Fruit fly (Drosophila melanogaster): ENCODE data around the gene ninaA.

Gene ninaA

dm6 chr2L:873724-874504, 3.2 kb upstream of the ninaA start (continued):
- TF ChIP-seq CG15479 (GFP tag; optimal IDR thresholded peaks at IDR 0.05): no peak
- no peak for TF ChIP-seq CG9817 (tag; optimal IDR thresholded peaks at IDR 0.05)
- 0 out of 3 replicates have a peak, but pooled peaks have one; percentile 39 for TF ChIP-seq z (GFP tag; IDR thresholded peaks at IDR 0.05)
- TF ChIP-seq CG13894 (tag; optimal IDR thresholded peaks at IDR 0.05): no peak
- TF ChIP-seq vvl (GFP tag; IDR thresholded peaks at IDR 0.05): peak; percentile 34; the same call in 1 of the 2 replicates

dm6 chr2L:884970-885369, 7.9 kb downstream of the ninaA start, which contains the start of gene CG15824:
TSS of gene CG15824 (minus strand) at chr2L:885141.
- 0 out of 3 replicates have a peak, but pooled peaks have one; percentile 41 for TF ChIP-seq CG11456 (GFP tag; IDR thresholded peaks at IDR 0.05)
- no peak for TF ChIP-seq en (GFP tag; optimal IDR thresholded peaks at IDR 0.05)
- TF ChIP-seq jing (GFP tag; optimal IDR thresholded peaks at IDR 0.05): no peak
- TF ChIP-seq CG15479 (GFP tag; optimal IDR thresholded peaks at IDR 0.05): no peak
- TF ChIP-seq jumu (GFP tag; optimal IDR thresholded peaks at IDR 0.05): no peak
- TF ChIP-seq CG12942 (GFP tag; optimal IDR thresholded peaks at IDR 0.05): no peak
- no peak for TF ChIP-seq Tbp (GFP tag; optimal IDR thresholded peaks at IDR 0.05)
- TF ChIP-seq CG3847 (GFP tag; IDR thresholded peaks at IDR 0.05): 0 out of 2 replicates have a peak, but pooled peaks have one; percentile 6
- no peak for TF ChIP-seq CG7745 (tag; optimal IDR thresholded peaks at IDR 0.05)
- no peak for TF ChIP-seq CG2712 (tag; optimal IDR thresholded peaks at IDR 0.05)
- peak; percentile 3 for TF ChIP-seq Lhr (GFP tag; optimal IDR thresholded peaks at IDR 0.05)
- TF ChIP-seq E2f2 (GFP tag; IDR thresholded peaks at IDR 0.05): peak; percentile 88
- TF ChIP-seq aop (GFP tag; IDR thresholded peaks at IDR 0.05): no peak
- no peak for TF ChIP-seq BtbVII (GFP tag; optimal IDR thresholded peaks at IDR 0.05)
- TF ChIP-seq pzg (GFP tag; optimal IDR thresholded peaks at IDR 0.05): peak; percentile 4
- peak; percentile 24 for TF ChIP-seq trem (tag; optimal IDR thresholded peaks at IDR 0.05)
- TF ChIP-seq CG4424 (GFP tag; optimal IDR thresholded peaks at IDR 0.05): no peak
- TF ChIP-seq CG3163 (GFP tag; optimal IDR thresholded peaks at IDR 0.05): no peak
- peak; percentile 18 for TF ChIP-seq Med (GFP tag)
- TF ChIP-seq CG17186 (GFP tag; optimal IDR thresholded peaks at IDR 0.05): no peak
- no peak for TF ChIP-seq twi (tag; optimal IDR thresholded peaks at IDR 0.05)
- peak; percentile 95 for TF ChIP-seq Myb (GFP tag; optimal IDR thresholded peaks at IDR 0.05)
- TF ChIP-seq CTCF (GFP tag; optimal IDR thresholded peaks at IDR 0.05): peak; percentile 46
- TF ChIP-seq CG31441 (GFP tag; IDR thresholded peaks at IDR 0.05): no peak
- peak; percentile 79 for TF ChIP-seq Dp (GFP tag; optimal IDR thresholded peaks at IDR 0.05)
- TF ChIP-seq zfh2 (GFP tag; optimal IDR thresholded peaks at IDR 0.05): no peak
- no peak for TF ChIP-seq Dip2 (GFP tag; IDR thresholded peaks at IDR 0.05)
- TF ChIP-seq fd3F (GFP tag; optimal IDR thresholded peaks at IDR 0.05): no peak

- TF ChIP-seq CG12391 (tag; optimal IDR thresholded peaks at IDR 0.05) (peak; percentile 14), org-1 (GFP tag; optimal IDR thresholded peaks at IDR 0.05) (no peak), CG2678 (tag; optimal IDR thresholded peaks at IDR 0.05) (peak; percentile 54), unc-4 (GFP tag; IDR thresholded peaks at IDR 0.05; ENCODE audit: partially characterized antibody) (no peak), CG12071 (GFP tag; optimal IDR thresholded peaks at IDR 0.05) (peak; percentile 11), CG17568 (GFP tag; optimal IDR thresholded peaks at IDR 0.05) (no peak), H15 (GFP tag; IDR thresholded peaks at IDR 0.05) (no peak), kay (GFP tag; optimal IDR thresholded peaks at IDR 0.05) (no peak), ranshi (GFP tag; IDR thresholded peaks at IDR 0.05) (peak; percentile 15; the same call in 1 of the 2 replicates), H2.0 (GFP tag; IDR thresholded peaks at IDR 0.05) (no peak), CG13287 (GFP tag; IDR thresholded peaks at IDR 0.05; ENCODE audit: partially characterized antibody) (no peak), Camta (GFP tag; optimal IDR thresholded peaks at IDR 0.05) (no peak), CG3847 (GFP tag; IDR thresholded peaks at IDR 0.05) (no peak), Hr78 (GFP tag; optimal IDR thresholded peaks at IDR 0.05) (no peak), CG9437 (GFP tag; optimal IDR thresholded peaks at IDR 0.05) (no peak), tap (tag; optimal IDR thresholded peaks at IDR 0.05) (no peak), CrebB (tag; optimal IDR thresholded peaks at IDR 0.05) (no peak), CG11085 (GFP tag; IDR thresholded peaks at IDR 0.05) (no peak)
Measured at dm6 chr2L:886743-887142, 9.6 kb downstream of the ninaA start.

Data from whole organism, embryonic.